Worm (Caenorhabditis elegans): ENCODE results near the gene Y62F5A.10.

Gene Y62F5A.10

DNA sequence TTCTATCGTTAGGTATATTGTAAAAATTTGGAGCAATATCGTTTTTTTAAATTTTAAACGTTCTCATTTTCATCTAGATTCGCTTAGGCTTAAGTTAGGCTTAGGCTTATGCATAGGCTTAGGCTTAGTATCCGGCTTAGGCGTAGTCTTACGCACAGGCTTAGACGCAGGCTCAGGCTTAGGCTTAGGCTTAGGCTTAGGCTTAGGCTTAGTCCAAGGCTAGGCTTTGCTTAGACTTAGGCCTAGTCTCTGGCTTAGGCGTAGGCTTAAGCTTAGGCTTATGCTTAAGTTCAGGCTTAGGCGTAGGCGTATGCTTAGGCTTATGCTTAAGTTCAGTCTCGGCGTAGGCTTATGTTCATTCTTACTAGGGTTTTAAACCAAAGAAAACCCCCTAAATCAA, 17.6 kb upstream of the Y62F5A.10 start:
- TF ChIP-seq unc-39 (tag; optimal IDR thresholded peaks at IDR 0.05) (no peak), lsy-12 (tag; optimal IDR thresholded peaks at IDR 0.05) (no peak), egl-5 (tag; optimal IDR thresholded peaks at IDR 0.05) (no peak), pha-4 (tag; optimal IDR thresholded peaks at IDR 0.05) (no peak), ztf-11 (tag; optimal IDR thresholded peaks at IDR 0.05) (no peak), skn-1 (tag; optimal IDR thresholded peaks at IDR 0.05) (no peak), tbx-2 (tag; optimal IDR thresholded peaks at IDR 0.05) (no peak), mdl-1 (tag; optimal IDR thresholded peaks at IDR 0.05) (no peak), ama-1 (optimal IDR thresholded peaks at IDR 0.05) (no peak), nhr-43 (tag; optimal IDR thresholded peaks at IDR 0.05; ENCODE audit: poor library complexity, severe bottlenecking) (no peak)

DNA sequence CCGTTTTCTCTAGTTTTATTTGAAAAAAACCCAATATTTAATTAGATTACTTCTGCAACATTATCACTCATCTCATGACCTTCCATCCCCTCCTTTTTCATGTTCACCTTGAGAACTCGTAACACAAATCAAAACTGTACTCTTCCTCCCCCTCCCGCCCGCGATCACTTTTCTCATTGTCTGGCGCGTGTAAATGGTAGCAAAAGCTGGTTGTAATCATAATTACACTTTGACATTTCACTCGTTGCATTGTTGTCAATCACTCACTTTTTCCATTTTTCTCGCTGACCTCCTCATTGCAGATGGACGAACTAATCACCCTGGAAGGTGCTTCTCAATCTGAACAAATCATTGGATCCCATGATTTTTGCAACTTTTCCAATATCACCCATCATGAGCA, 11.0 kb upstream of the Y62F5A.10 start, which contains the start of gene npr-41:
Gene npr-41, plus strand, starts transcription at position 301 of the 400 bp plus-strand sequence.
- TF ChIP-seq nhr-25 (tag; optimal IDR thresholded peaks at IDR 0.05), result peak; percentile 69
- TF ChIP-seq egl-5 (tag; optimal IDR thresholded peaks at IDR 0.05), result no peak
- no peak for TF ChIP-seq nhr-237 (tag; optimal IDR thresholded peaks at IDR 0.05)

- TF ChIP-seq pha-4 (tag; optimal IDR thresholded peaks at IDR 0.05) (no peak), aly-2 (tag; optimal IDR thresholded peaks at IDR 0.05) (no peak), unc-62 (GFP tag; optimal IDR thresholded peaks at IDR 0.05) (no peak), ztf-11 (tag; optimal IDR thresholded peaks at IDR 0.05) (no peak), elt-1 (tag; optimal IDR thresholded peaks at IDR 0.05) (no peak), ZK546.5 (tag; optimal IDR thresholded peaks at IDR 0.05) (no peak), R02D3.7 (tag; optimal IDR thresholded peaks at IDR 0.05) (no peak), jun-1 (tag; optimal IDR thresholded peaks at IDR 0.05) (no peak), skn-1 (tag; optimal IDR thresholded peaks at IDR 0.05) (no peak), nhr-12 (tag; optimal IDR thresholded peaks at IDR 0.05) (no peak), snpc-4 (tag; optimal IDR thresholded peaks at IDR 0.05) (no peak), nhr-28 (tag; optimal IDR thresholded peaks at IDR 0.05) (no peak)
These were observed 8.5 kb upstream of the Y62F5A.10 start for ce11 chrII:11512921-11513320.

DNA sequence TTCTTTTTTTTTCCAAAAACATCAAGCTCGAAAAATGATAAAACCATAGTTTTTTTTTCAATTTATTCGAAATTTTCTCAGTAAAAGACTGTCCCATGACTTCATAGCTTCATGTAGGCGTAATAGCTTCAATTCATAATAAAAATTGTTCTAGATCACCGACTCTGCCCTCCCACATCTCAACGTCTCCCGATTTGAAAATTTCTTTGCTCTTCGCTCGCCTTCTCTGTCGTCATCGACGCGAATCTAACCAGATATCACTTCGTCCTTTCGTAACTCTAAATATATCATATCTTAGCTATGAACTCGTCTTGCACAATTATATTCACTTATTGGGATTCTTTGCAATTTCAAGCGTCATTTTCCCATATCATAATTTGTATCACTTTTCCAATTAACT, 6.6 kb upstream of the Y62F5A.10 start, which contains the start of gene srh-44:
Gene srh-44, plus strand, starts transcription at position 301 of the 400 bp plus-strand sequence.
- TF ChIP-seq pqm-1 (tag; optimal IDR thresholded peaks at IDR 0.05) (no peak), unc-39 (tag; optimal IDR thresholded peaks at IDR 0.05) (no peak), mml-1 (tag; optimal IDR thresholded peaks at IDR 0.05) (no peak)

ce11 chrII:11518184-11518583, 3.2 kb upstream of the Y62F5A.10 start, which contains the start of gene B0334.10:
TSS of gene B0334.10 (plus strand) at chrII:11518484.
- TF ChIP-seq snpc-4 (tag; optimal IDR thresholded peaks at IDR 0.05), result no peak
- TF ChIP-seq nhr-77 (tag; optimal IDR thresholded peaks at IDR 0.05), result no peak
- TF ChIP-seq R02D3.7 (tag; optimal IDR thresholded peaks at IDR 0.05), result no peak
- no peak for TF ChIP-seq jun-1 (tag; optimal IDR thresholded peaks at IDR 0.05)

- no peak for TF ChIP-seq snpc-4 (tag; optimal IDR thresholded peaks at IDR 0.05)
These were observed 5.6 kb downstream of the Y62F5A.10 start, which contains the start of gene age-1 for ce11 chrII:11526954-11527353. TSS of gene age-1 (minus strand) at chrII:11527054.

DNA sequence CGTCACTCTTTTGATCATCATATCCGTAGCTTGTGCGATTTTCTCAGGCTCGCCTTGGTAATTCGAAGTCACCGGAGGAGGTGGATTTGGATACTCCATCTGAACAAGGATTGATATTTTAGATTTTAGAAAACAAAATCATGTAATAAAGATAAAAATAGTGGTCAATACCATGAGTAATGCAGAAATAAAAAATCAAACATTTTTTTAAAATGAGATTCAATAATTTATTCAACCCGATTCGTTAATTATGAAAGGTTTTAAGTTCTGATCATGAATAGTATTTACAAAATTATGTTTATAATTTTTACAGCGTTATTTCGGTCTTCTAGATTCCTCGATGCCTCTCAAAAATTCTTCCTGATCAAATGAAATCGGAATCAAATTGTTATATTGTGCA, 12.3 kb downstream of the Y62F5A.10 start, which contains the start of gene mdt-8:
Gene mdt-8, minus strand, starts transcription at position 101 of the 400 bp plus-strand sequence.
- TF ChIP-seq fkh-2 (tag; optimal IDR thresholded peaks at IDR 0.05) (no peak), daf-12 (tag; optimal IDR thresholded peaks at IDR 0.05) (no peak), nhr-28 (tag; optimal IDR thresholded peaks at IDR 0.05) (no peak), egl-27 (tag; optimal IDR thresholded peaks at IDR 0.05) (no peak), snpc-4 (tag; optimal IDR thresholded peaks at IDR 0.05) (no peak), nhr-43 (tag; optimal IDR thresholded peaks at IDR 0.05; ENCODE audit: poor library complexity, severe bottlenecking) (no peak), nhr-11 (tag; optimal IDR thresholded peaks at IDR 0.05) (no peak), elt-3 (tag; optimal IDR thresholded peaks at IDR 0.05) (no peak), skn-1 (tag; optimal IDR thresholded peaks at IDR 0.05) (no peak), nhr-25 (tag; optimal IDR thresholded peaks at IDR 0.05) (no peak), pqm-1 (tag; optimal IDR thresholded peaks at IDR 0.05) (no peak), ama-1 (optimal IDR thresholded peaks at IDR 0.05) (no peak), jun-1 (tag; optimal IDR thresholded peaks at IDR 0.05) (no peak), ZK546.5 (tag; optimal IDR thresholded peaks at IDR 0.05) (no peak), nfya-1 (tag; optimal IDR thresholded peaks at IDR 0.05; ENCODE audit: insufficient read depth) (no peak)

Data from whole organism, L3 larva.